Worm (Caenorhabditis elegans): ENCODE measurements around the gene C44B11.4.

DNA sequence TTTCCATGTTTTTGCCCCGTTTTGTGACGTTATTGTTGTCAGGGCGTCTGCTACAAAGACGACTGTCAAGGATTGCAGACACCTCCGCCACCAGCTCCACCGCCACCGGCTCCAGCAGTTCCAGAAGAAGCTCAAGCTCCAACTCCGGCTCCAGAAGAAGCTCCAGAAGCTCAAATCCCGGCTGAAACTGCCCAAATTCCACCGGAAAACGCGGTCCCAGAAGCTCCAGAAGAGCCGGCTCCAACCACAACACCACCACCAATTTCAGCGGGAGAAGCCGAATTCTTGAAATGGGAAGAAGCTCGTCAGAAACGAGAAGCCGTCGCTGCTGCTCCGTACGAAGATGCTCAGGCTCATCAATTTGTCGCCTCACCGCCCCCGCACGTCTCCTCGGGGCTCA is 33.2 kb upstream of the C44B11.4 start:
- TF ChIP-seq unc-39 (tag; optimal IDR thresholded peaks at IDR 0.05) (no peak), nhr-12 (tag; optimal IDR thresholded peaks at IDR 0.05) (no peak), ama-1 (optimal IDR thresholded peaks at IDR 0.05) (no peak), unc-62 (GFP tag; optimal IDR thresholded peaks at IDR 0.05) (no peak), hmg-11 (tag; optimal IDR thresholded peaks at IDR 0.05) (no peak), jun-1 (tag; optimal IDR thresholded peaks at IDR 0.05) (no peak), nhr-76 (tag; optimal IDR thresholded peaks at IDR 0.05) (no peak), snpc-4 (tag; optimal IDR thresholded peaks at IDR 0.05) (no peak), nhr-237 (tag; optimal IDR thresholded peaks at IDR 0.05) (no peak), ZK546.5 (tag; optimal IDR thresholded peaks at IDR 0.05) (no peak), elt-2 (tag; optimal IDR thresholded peaks at IDR 0.05) (no peak), daf-12 (tag; optimal IDR thresholded peaks at IDR 0.05) (no peak), skn-1 (tag; optimal IDR thresholded peaks at IDR 0.05) (no peak), elt-3 (tag; optimal IDR thresholded peaks at IDR 0.05) (no peak)
